Worm (Caenorhabditis elegans) whole organism, L1 larva: ENCODE measurements around the gene mrpl-35.

Experiments
- egl-27 ChIP-seq, 2 experiments: fragments of 150-350 bp in 1 of 2; sonication (generic microtip); optimal IDR thresholded peaks; 3 replicates each; lab custom pipeline; 2017 to 2018; ENCODE audit warnings: missing biosample characterization in 2 of 2, missing genetic modification characterization in 2 of 2, missing genetic modification reagents in 2 of 2
- elt-2 ChIP-seq: sonication (generic microtip); optimal IDR thresholded peaks from 2 replicates; lab custom pipeline; 2016; ENCODE audit warnings: missing genetic modification characterization, mild to moderate bottlenecking, inconsistent platforms, missing compliant biosample characterization, missing genetic modification reagents
- unc-130 ChIP-seq: fragments of 150-350 bp; optimal IDR thresholded peaks from 2 replicates; lab custom pipeline; 2017; ENCODE audit warnings: missing biosample characterization, missing genetic modification characterization, inconsistent platforms

DNA sequence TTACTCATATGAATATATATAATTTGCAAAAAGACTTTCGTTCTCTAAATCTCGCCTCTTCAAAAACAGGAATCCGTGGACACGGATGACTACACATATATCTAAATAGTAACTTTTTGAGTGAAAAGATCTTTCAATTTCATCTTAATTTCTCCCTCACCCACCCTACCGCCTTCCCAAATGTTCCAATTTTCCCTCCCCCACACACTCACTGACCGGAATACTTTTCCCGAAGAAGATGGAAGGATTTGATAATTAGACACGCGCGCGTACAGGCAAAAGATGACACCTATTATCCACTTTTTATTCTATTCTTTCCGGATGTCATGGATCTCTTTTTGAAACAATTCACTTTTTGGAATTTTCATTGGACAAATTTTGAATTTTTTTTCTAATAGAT, 29.1 kb upstream of the mrpl-35 start:
- TF ChIP-seq unc-130 (no peak), elt-2 (no peak), egl-27 (tag; optimal IDR thresholded peaks at IDR 0.05; lab: Kevin White, UChicago) (no peak)
